Fruit fly (Drosophila melanogaster) whole organism: ENCODE measurements around the gene Cyp316a1.
"Not testable (repeated sequence)": the region's sequence is repeated elsewhere in the genome, so short reads cannot be mapped to it uniquely, and the experiment has no call there.

ENCODE experiments used
- CG8478 ChIP-seq: fragments of >200 bp; optimal IDR thresholded peaks from 2 replicates; lab custom pipeline; 2018; ENCODE audit warnings: inconsistent platforms
- Dll ChIP-seq: fragments of >200 bp; optimal IDR thresholded peaks from 2 replicates; lab custom pipeline; 2017
- EcR ChIP-seq, 2 experiments: fragments of >200 bp; optimal IDR thresholded peaks; 2 replicates each; lab custom pipeline; 2017; ENCODE audit warnings: missing biosample characterization in 2 of 2, missing genetic modification characterization in 2 of 2, missing genetic modification reagents in 2 of 2
- pan ChIP-seq: fragments of >200 bp; optimal IDR thresholded peaks from 2 replicates; lab custom pipeline; 2017
- psq ChIP-seq: fragments of >200 bp; optimal IDR thresholded peaks from 2 replicates; lab custom pipeline; 2017
- usp ChIP-seq: fragments of >200 bp; optimal IDR thresholded peaks from 2 replicates; lab custom pipeline; 2017; ENCODE audit warnings: missing biosample characterization, missing genetic modification characterization, mixed read lengths

Cyp316a1 gene

dm6 chr3L:7491564-7491963 lies at the start of gene Cyp316a1:
TSS of gene Cyp316a1 (plus strand) at chr3L:7491864.
- no peak for TF ChIP-seq usp (GFP tag; lab: Kevin White, UChicago)
- no peak for TF ChIP-seq pan
- no peak for TF ChIP-seq psq (lab: Kevin White, UChicago)
- no peak for TF ChIP-seq Dll
- no peak for TF ChIP-seq CG8478 (lab: Kevin White, UChicago)
- no peak for TF ChIP-seq EcR (GFP tag; optimal IDR thresholded peaks at IDR 0.05; lab: Kevin White, UChicago)

dm6 chr3L:7449097-7449496 lies 42.6 kb upstream of the Cyp316a1 start:
- TF ChIP-seq psq (lab: Kevin White, UChicago) (no peak), Dll (no peak), pan (no peak), EcR (GFP tag; optimal IDR thresholded peaks at IDR 0.05; lab: Kevin White, UChicago) (no peak), CG8478 (lab: Kevin White, UChicago) (no peak), usp (GFP tag; lab: Kevin White, UChicago) (no peak)

- no peak for TF ChIP-seq CG8478 (lab: Kevin White, UChicago)
- TF ChIP-seq psq (lab: Kevin White, UChicago), result no peak
- no peak for TF ChIP-seq usp (GFP tag; lab: Kevin White, UChicago)
- TF ChIP-seq Dll, result no peak
- no peak for TF ChIP-seq pan
- TF ChIP-seq EcR (GFP tag; optimal IDR thresholded peaks at IDR 0.05; lab: Kevin White, UChicago), result no peak
Measured at dm6 chr3L:7450553-7450952, 41.1 kb upstream of the Cyp316a1 start, which contains the start of gene CG33278. TSS of gene CG33278 (plus strand) at chr3L:7450853.

dm6 chr3L:7455849-7456248 lies 35.8 kb upstream of the Cyp316a1 start, which contains the start of gene ppk26:
TSS of gene ppk26 (plus strand) at chr3L:7456149.
- TF ChIP-seq EcR (GFP tag; optimal IDR thresholded peaks at IDR 0.05; lab: Kevin White, UChicago), result no peak
- TF ChIP-seq Dll, result no peak

dm6 chr3L:7465209-7465608 lies 26.5 kb upstream of the Cyp316a1 start, which contains the start of the genes CG42660, CG42661 and Tsp66A:
TSS of gene CG42660 (plus strand) at chr3L:7465509.
TSS of gene CG42661 (plus strand) at chr3L:7465509.
TSS of gene Tsp66A (plus strand) at chr3L:7465509.
- TF ChIP-seq psq (lab: Kevin White, UChicago), result no peak
- no peak for TF ChIP-seq usp (GFP tag; lab: Kevin White, UChicago)
- TF ChIP-seq Dll, result no peak
- no peak for TF ChIP-seq CG8478 (lab: Kevin White, UChicago)
- no peak for TF ChIP-seq pan
- TF ChIP-seq EcR (GFP tag; optimal IDR thresholded peaks at IDR 0.05; lab: Kevin White, UChicago), result no peak

- TF ChIP-seq Dll (no peak), pan (no peak), usp (GFP tag; lab: Kevin White, UChicago) (no peak), CG8478 (lab: Kevin White, UChicago) (no peak), psq (lab: Kevin White, UChicago) (no peak), EcR (GFP tag; optimal IDR thresholded peaks at IDR 0.05; lab: Kevin White, UChicago) (no peak)
Measured at dm6 chr3L:7470202-7470601, 21.5 kb upstream of the Cyp316a1 start, which contains the start of gene CG8543. TSS of gene CG8543 (minus strand) at chr3L:7470302.

dm6 chr3L:7471259-7471658 lies 20.4 kb upstream of the Cyp316a1 start, which contains the start of gene CG8541:
TSS of gene CG8541 (plus strand) at chr3L:7471559.
- TF ChIP-seq CG8478 (lab: Kevin White, UChicago) (no peak), psq (lab: Kevin White, UChicago) (no peak), EcR (GFP tag; optimal IDR thresholded peaks at IDR 0.05; lab: Kevin White, UChicago) (no peak), pan (no peak)

- TF ChIP-seq Dll (no peak), pan (no peak), EcR (GFP tag; optimal IDR thresholded peaks at IDR 0.05; lab: Kevin White, UChicago) (no peak), usp (GFP tag; lab: Kevin White, UChicago) (no peak), psq (lab: Kevin White, UChicago) (no peak), CG8478 (lab: Kevin White, UChicago) (no peak)
Measured at dm6 chr3L:7475270-7475669, 16.4 kb upstream of the Cyp316a1 start, which contains the start of gene CG43292. TSS of gene CG43292 (plus strand) at chr3L:7475570.

dm6 chr3L:7485667-7486066 lies 6.0 kb upstream of the Cyp316a1 start, which contains the start of gene mthl6:
TSS of gene mthl6 (plus strand) at chr3L:7485967.
- no peak for TF ChIP-seq Dll
- TF ChIP-seq CG8478 (lab: Kevin White, UChicago), result no peak
- TF ChIP-seq pan, result no peak
- TF ChIP-seq EcR (GFP tag; optimal IDR thresholded peaks at IDR 0.05; lab: Kevin White, UChicago), result no peak
- TF ChIP-seq psq (lab: Kevin White, UChicago), result no peak
- no peak for TF ChIP-seq usp (GFP tag; lab: Kevin White, UChicago)

- TF ChIP-seq Dll (no peak), usp (GFP tag; lab: Kevin White, UChicago) (no peak), EcR (GFP tag; optimal IDR thresholded peaks at IDR 0.05; lab: Kevin White, UChicago) (no peak), pan (no peak), psq (lab: Kevin White, UChicago) (no peak), CG8478 (lab: Kevin White, UChicago) (no peak)
Measured at dm6 chr3L:7496097-7496496, 4.4 kb downstream of the Cyp316a1 start, which contains the start of gene Cyp4d8. TSS of gene Cyp4d8 (minus strand) at chr3L:7496197.

- not testable (repeated sequence) for TF ChIP-seq psq (lab: Kevin White, UChicago); pan; CG8478 (lab: Kevin White, UChicago)
Measured at dm6 chr3L:7498731-7499130, 7.1 kb downstream of the Cyp316a1 start, which contains the start of gene CG8539. TSS of gene CG8539 (minus strand) at chr3L:7498831.

dm6 chr3L:7506117-7506516 lies 14.5 kb downstream of the Cyp316a1 start, which contains the start of gene CG7548:
TSS of gene CG7548 (minus strand) at chr3L:7506217.
- TF ChIP-seq EcR (GFP tag; optimal IDR thresholded peaks at IDR 0.05; lab: Kevin White, UChicago) (no peak), usp (GFP tag; lab: Kevin White, UChicago) (no peak), Dll (no peak), psq (lab: Kevin White, UChicago) (no peak), pan (no peak), CG8478 (lab: Kevin White, UChicago) (no peak)
